Fruit fly (Drosophila melanogaster) whole organism: ENCODE data around the gene msps.

Experiments used
- CG8478 ChIP-seq: fragments of >200 bp; optimal IDR thresholded peaks from 2 replicates; lab custom pipeline; 2018; ENCODE audit warnings: inconsistent platforms
- Dll ChIP-seq: fragments of >200 bp; optimal IDR thresholded peaks from 2 replicates; lab custom pipeline; 2017
- EcR ChIP-seq, 2 experiments: fragments of >200 bp; optimal IDR thresholded peaks; 2 replicates each; lab custom pipeline; 2017; ENCODE audit warnings: missing biosample characterization in 2 of 2, missing genetic modification characterization in 2 of 2, missing genetic modification reagents in 2 of 2
- pan ChIP-seq: fragments of >200 bp; optimal IDR thresholded peaks from 2 replicates; lab custom pipeline; 2017
- psq ChIP-seq: fragments of >200 bp; optimal IDR thresholded peaks from 2 replicates; lab custom pipeline; 2017
- usp ChIP-seq: fragments of >200 bp; optimal IDR thresholded peaks from 2 replicates; lab custom pipeline; 2017; ENCODE audit warnings: missing biosample characterization, missing genetic modification characterization, mixed read lengths

DNA sequence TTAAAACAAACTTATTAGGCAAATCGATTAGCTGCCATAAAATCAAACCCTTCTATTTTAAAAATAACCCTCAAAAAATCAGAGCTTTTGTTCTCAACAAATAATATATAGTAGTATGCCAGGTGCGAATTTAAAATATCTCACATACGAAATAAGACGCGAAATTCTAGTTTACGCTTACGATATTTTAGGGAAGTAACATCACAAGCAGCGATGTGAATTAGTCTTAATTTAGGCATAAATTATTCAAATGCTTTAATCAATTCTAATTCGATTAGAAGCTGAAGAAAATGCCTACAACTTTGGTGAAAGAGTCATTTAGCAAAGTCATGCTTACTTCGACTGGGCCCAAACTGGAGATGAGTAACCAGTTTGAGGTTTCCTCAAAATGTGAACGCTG lies 33.0 kb downstream of the msps start, which contains the start of gene sxe2:
- TF ChIP-seq pan (no peak), EcR (GFP tag; optimal IDR thresholded peaks at IDR 0.05; lab: Kevin White, UChicago) (no peak), Dll (lab: Kevin White, UChicago) (no peak), usp (GFP tag; lab: Kevin White, UChicago) (no peak), psq (no peak), CG8478 (lab: Kevin White, UChicago) (no peak)
